Worm (Caenorhabditis elegans) whole organism, mixed stage, embryonic: ENCODE data around the gene pes-4.

Experiments used
- elt-1 ChIP-seq: sonication (generic microtip); optimal IDR thresholded peaks from 2 replicates; lab custom pipeline; 2017; ENCODE audit warnings: missing genetic modification characterization, mild to moderate bottlenecking, missing compliant biosample characterization, antibody characterized with exemption, moderate library complexity, borderline replicate concordance; ENCODE audit not compliant: insufficient read depth
- elt-3 ChIP-seq: fragments of 150-350 bp; optimal IDR thresholded peaks from 2 replicates; lab custom pipeline; 2014; ENCODE audit warnings: missing biosample characterization, missing genetic modification characterization
- ham-2 ChIP-seq: fragments of 200-800 bp; sonication (Bioruptor generic); optimal IDR thresholded peaks from 2 replicates; lab custom pipeline; 2018; ENCODE audit warnings: mild to moderate bottlenecking, missing genetic modification characterization, missing compliant biosample characterization
- lin-13 ChIP-seq: fragments of 150-350 bp; optimal IDR thresholded peaks from 2 replicates; lab custom pipeline; 2014; ENCODE audit warnings: missing biosample characterization, missing genetic modification characterization
- nhr-12 ChIP-seq: fragments of 150-350 bp; optimal IDR thresholded peaks from 2 replicates; lab custom pipeline; 2014; ENCODE audit warnings: missing biosample characterization, missing genetic modification characterization
- nhr-2 ChIP-seq: fragments of 150-350 bp; optimal IDR thresholded peaks from 2 replicates; lab custom pipeline; 2014; ENCODE audit warnings: missing biosample characterization, missing genetic modification characterization
- snpc-4 ChIP-seq: fragments of 150-350 bp; optimal IDR thresholded peaks from 2 replicates; lab custom pipeline; 2014; ENCODE audit warnings: missing biosample characterization, missing genetic modification characterization
- tbx-8 ChIP-seq: fragments of 200-800 bp; sonication (Bioruptor generic); optimal IDR thresholded peaks from 2 replicates; lab custom pipeline; 2018; ENCODE audit warnings: mild to moderate bottlenecking, missing genetic modification characterization, moderate library complexity, missing compliant biosample characterization
- unc-39 ChIP-seq: fragments of 150-350 bp; optimal IDR thresholded peaks from 2 replicates; lab custom pipeline; 2014; ENCODE audit warnings: missing biosample characterization, missing genetic modification characterization
- unc-62 ChIP-seq: fragments of 150-350 bp; optimal IDR thresholded peaks from 2 replicates; lab custom pipeline; 2014; ENCODE audit warnings: missing biosample characterization, missing genetic modification reagents, missing genetic modification characterization
- ztf-11 ChIP-seq: fragments of 150-350 bp; optimal IDR thresholded peaks from 2 replicates; lab custom pipeline; 2014; ENCODE audit warnings: missing biosample characterization, missing genetic modification characterization

ce11 chrIII:1214680-1215079 is 15.4 kb downstream of the pes-4 start, which contains the start of gene Y119D3B.21:
- TF ChIP-seq unc-62 (no peak), unc-39 (tag; lab: Kevin White, UChicago) (no peak), tbx-8 (GFP tag; lab: Kevin White, UChicago) (no peak), lin-13 (tag; lab: Kevin White, UChicago) (no peak), elt-1 (no peak), ztf-11 (tag; lab: Kevin White, UChicago) (no peak), ham-2 (GFP tag; lab: Kevin White, UChicago) (no peak), nhr-2 (no peak), snpc-4 (tag; lab: Kevin White, UChicago) (no peak), elt-3 (tag; lab: Kevin White, UChicago) (no peak), nhr-12 (tag; lab: Kevin White, UChicago) (no peak)
